Worm (Caenorhabditis elegans): Measurements from ENCODE around the gene bath-26.

- TF ChIP-seq ztf-29 (GFP tag; IDR thresholded peaks at IDR 0.05) = no peak
- no peak for TF ChIP-seq ref-1 (GFP tag; conservative IDR thresholded peaks at IDR 0.05)
- no peak for TF ChIP-seq tab-1 (GFP tag; IDR thresholded peaks at IDR 0.05)
- TF ChIP-seq klf-2 (GFP tag; conservative IDR thresholded peaks at IDR 0.05) = no peak
- no peak for TF ChIP-seq med-1 (GFP tag; optimal IDR thresholded peaks at IDR 0.05; ENCODE audit: insufficient read depth)
- TF ChIP-seq T22C8.4 (GFP tag; IDR thresholded peaks at IDR 0.05) = no peak
Observed at ce11 chrII:1576030-1576429, 24.5 kb downstream of the bath-26 start, which contains the start of gene K05F6.10.
